Fruit fly (Drosophila melanogaster) whole organism, prepupa: ENCODE data around the gene GC1.
A peak's percentile ranks its signal among the peaks of the same experiment; 100 is the strongest.

ENCODE experiments used
- Blimp-1 ChIP-seq: fragments of 200-800 bp; sonication (Bioruptor generic); optimal IDR thresholded peaks from 3 replicates; lab custom pipeline; 2017; ENCODE audit warnings: missing biosample characterization, missing genetic modification characterization, mild to moderate bottlenecking, moderate library complexity, missing genetic modification reagents
- CG10669 ChIP-seq: fragments of 200-800 bp; sonication (Bioruptor generic); optimal IDR thresholded peaks from 3 replicates; lab custom pipeline; 2018; ENCODE audit warnings: missing biosample characterization, mild to moderate bottlenecking, missing genetic modification characterization, moderate library complexity
- CG11902 ChIP-seq: fragments of 200-800 bp; sonication (Bioruptor generic); optimal IDR thresholded peaks from 3 replicates; lab custom pipeline; 2016; ENCODE audit warnings: missing biosample characterization, missing genetic modification characterization
- CG1621 ChIP-seq: fragments of 200-800 bp; sonication (Bioruptor generic); optimal IDR thresholded peaks from 3 replicates; lab custom pipeline; 2018; ENCODE audit warnings: missing biosample characterization, mild to moderate bottlenecking, missing genetic modification characterization
- CG16779 ChIP-seq: fragments of 200-800 bp; sonication (Bioruptor generic); optimal IDR thresholded peaks from 3 replicates; lab custom pipeline; 2017; ENCODE audit warnings: missing biosample characterization, mild to moderate bottlenecking, missing genetic modification characterization
- CG3032 ChIP-seq: fragments of 200-800 bp; optimal IDR thresholded peaks from 2 replicates; lab custom pipeline; 2019; ENCODE audit warnings: missing biosample characterization, mild to moderate bottlenecking, missing genetic modification characterization, moderate library complexity
- CG31627 ChIP-seq: fragments of 200-800 bp; sonication (Bioruptor generic); optimal IDR thresholded peaks from 3 replicates; lab custom pipeline; 2016; ENCODE audit warnings: missing biosample characterization, missing genetic modification characterization
- CG3919 ChIP-seq: fragments of 200-800 bp; sonication (Bioruptor generic); optimal IDR thresholded peaks from 3 replicates; lab custom pipeline; 2016; ENCODE audit warnings: missing biosample characterization, missing genetic modification characterization
- CG4318 ChIP-seq: fragments of 200-800 bp; sonication (Bioruptor generic); optimal IDR thresholded peaks from 3 replicates; lab custom pipeline; 2017; ENCODE audit warnings: missing biosample characterization, mild to moderate bottlenecking, missing genetic modification characterization
- CG6163 ChIP-seq: fragments of 200-800 bp; sonication (Bioruptor generic); IDR thresholded peaks from 3 replicates; pipeline ENCODE4 v1.3.6; 2022; ENCODE audit warnings: missing biosample characterization, missing genetic modification characterization
- CG6792 ChIP-seq: fragments of 200-800 bp; sonication (Bioruptor generic); optimal IDR thresholded peaks from 3 replicates; lab custom pipeline; 2016; ENCODE audit warnings: missing biosample characterization, missing genetic modification characterization
- CG6808 ChIP-seq: fragments of 200-800 bp; sonication (Bioruptor generic); optimal IDR thresholded peaks from 3 replicates; lab custom pipeline; 2017; ENCODE audit warnings: missing biosample characterization, missing genetic modification characterization, mild to moderate bottlenecking, moderate library complexity, missing genetic modification reagents
- CG6854 ChIP-seq: fragments of 200-800 bp; sonication (Bioruptor generic); optimal IDR thresholded peaks from 2 replicates; lab custom pipeline; 2017; ENCODE audit warnings: missing biosample characterization, mild to moderate bottlenecking, missing genetic modification characterization
- CG7368 ChIP-seq: fragments of 200-800 bp; sonication (Bioruptor generic); optimal IDR thresholded peaks from 3 replicates; lab custom pipeline; 2016; ENCODE audit warnings: missing biosample characterization, missing genetic modification characterization
- CG8119 ChIP-seq: fragments of 200-800 bp; sonication (Bioruptor generic); IDR thresholded peaks from 3 replicates; pipeline ENCODE4 v1.3.6; 2022; ENCODE audit warnings: missing biosample characterization, missing genetic modification characterization
- CG8632 ChIP-seq: fragments of 200-800 bp; sonication (Bioruptor generic); optimal IDR thresholded peaks from 3 replicates; lab custom pipeline; 2016; ENCODE audit warnings: missing biosample characterization, missing genetic modification characterization
- Eip75B ChIP-seq: fragments of 200-800 bp; sonication (Bioruptor generic); optimal IDR thresholded peaks from 3 replicates; lab custom pipeline; 2016; ENCODE audit warnings: missing biosample characterization, missing genetic modification characterization
- Eip78C ChIP-seq: fragments of 200-800 bp; sonication (Bioruptor generic); peaks from one replicate; lab custom pipeline; 2016; ENCODE audit warnings: missing biosample characterization, missing genetic modification characterization
- Eip93F ChIP-seq: fragments of 200-800 bp; sonication (Bioruptor generic); optimal IDR thresholded peaks from 2 replicates; lab custom pipeline; 2016; ENCODE audit warnings: missing biosample characterization, mild to moderate bottlenecking, missing genetic modification characterization
- Ets21C ChIP-seq: fragments of 200-800 bp; sonication (Bioruptor generic); optimal IDR thresholded peaks from 3 replicates; lab custom pipeline; 2016; ENCODE audit warnings: missing biosample characterization, missing genetic modification characterization
- Ets96B ChIP-seq: fragments of 200-800 bp; optimal IDR thresholded peaks from 2 replicates; lab custom pipeline; 2019; ENCODE audit warnings: missing biosample characterization, mild to moderate bottlenecking, missing genetic modification characterization, moderate library complexity
- Gug ChIP-seq: fragments of 200-800 bp; sonication (Bioruptor generic); IDR thresholded peaks from 2 replicates; pipeline ENCODE4 v1.3.6; 2022; ENCODE audit warnings: missing biosample characterization, missing genetic modification characterization
- Hr4 ChIP-seq: fragments of 200-800 bp; sonication (Bioruptor generic); optimal IDR thresholded peaks from 3 replicates; lab custom pipeline; 2016; ENCODE audit warnings: missing biosample characterization, missing genetic modification characterization
- Smox ChIP-seq: fragments of 200-800 bp; sonication (Bioruptor generic); optimal IDR thresholded peaks from 3 replicates; lab custom pipeline; 2016; ENCODE audit warnings: missing biosample characterization, missing genetic modification characterization
- Sox102F ChIP-seq: fragments of 200-800 bp; sonication (Bioruptor generic); optimal IDR thresholded peaks from 2 replicates; lab custom pipeline; 2016; ENCODE audit warnings: missing biosample characterization, mild to moderate bottlenecking, missing genetic modification characterization
- Sox14 ChIP-seq: fragments of 200-800 bp; sonication (Bioruptor generic); optimal IDR thresholded peaks from 3 replicates; lab custom pipeline; 2016; ENCODE audit warnings: missing biosample characterization, missing genetic modification characterization
- Sox15 ChIP-seq: fragments of 200-800 bp; sonication (Bioruptor generic); optimal IDR thresholded peaks from 3 replicates; lab custom pipeline; 2016; ENCODE audit warnings: missing biosample characterization, missing genetic modification characterization
- achi ChIP-seq: fragments of 200-800 bp; sonication (Bioruptor generic); optimal IDR thresholded peaks from 3 replicates; lab custom pipeline; 2016; ENCODE audit warnings: missing biosample characterization, missing genetic modification characterization
- acj6 ChIP-seq: fragments of 200-800 bp; sonication (Bioruptor generic); optimal IDR thresholded peaks from 3 replicates; lab custom pipeline; 2016; ENCODE audit warnings: missing biosample characterization, missing genetic modification characterization
- cyc ChIP-seq: fragments of 200-800 bp; sonication (Bioruptor generic); optimal IDR thresholded peaks from 3 replicates; lab custom pipeline; 2016; ENCODE audit warnings: missing biosample characterization, missing genetic modification characterization
- eg ChIP-seq: fragments of 200-800 bp; sonication (Bioruptor generic); IDR thresholded peaks from 3 replicates; pipeline ENCODE4 v1.3.6; 2022; ENCODE audit warnings: missing biosample characterization, missing genetic modification characterization
- fd59A ChIP-seq: fragments of 200-800 bp; sonication (Bioruptor generic); optimal IDR thresholded peaks from 2 replicates; lab custom pipeline; 2017; ENCODE audit warnings: missing biosample characterization, mild to moderate bottlenecking, missing genetic modification characterization, missing genetic modification reagents
- fd85E ChIP-seq: fragments of 200-800 bp; sonication (Bioruptor generic); optimal IDR thresholded peaks from 3 replicates; lab custom pipeline; 2016; ENCODE audit warnings: missing biosample characterization, missing genetic modification characterization
- fkh ChIP-seq: fragments of 200-800 bp; sonication (Bioruptor generic); optimal IDR thresholded peaks from 3 replicates; lab custom pipeline; 2017; ENCODE audit warnings: missing biosample characterization, mild to moderate bottlenecking, missing genetic modification characterization, moderate library complexity
- salr ChIP-seq, 2 experiments: fragments of 200-800 bp; sonication (Bioruptor generic); optimal IDR thresholded peaks; 3 replicates each; lab custom pipeline; 2016 to 2018; ENCODE audit warnings: missing biosample characterization in 2 of 2, missing genetic modification characterization in 2 of 2, mild to moderate bottlenecking in 1 of 2
- ss ChIP-seq, 2 experiments: fragments of 200-800 bp; sonication (Bioruptor generic); optimal IDR thresholded peaks; 2 replicates in 1 of 2; 3 replicates in 1 of 2; lab custom pipeline; 2017 to 2018; ENCODE audit warnings: mild to moderate bottlenecking in 2 of 2, missing biosample characterization in 2 of 2, missing genetic modification characterization in 2 of 2, moderate library complexity in 1 of 2
- svp ChIP-seq: fragments of 200-800 bp; sonication (Bioruptor generic); peaks from one replicate; lab custom pipeline; 2016; ENCODE audit warnings: missing biosample characterization, missing genetic modification characterization
- topi ChIP-seq: fragments of 200-800 bp; sonication (Bioruptor generic); optimal IDR thresholded peaks from 3 replicates; lab custom pipeline; 2016; ENCODE audit warnings: missing biosample characterization, missing genetic modification characterization
- vri ChIP-seq: fragments of 200-800 bp; sonication (Bioruptor generic); optimal IDR thresholded peaks from 3 replicates; lab custom pipeline; 2016; ENCODE audit warnings: missing biosample characterization, mild to moderate bottlenecking, missing genetic modification characterization

The GC1 gene

DNA sequence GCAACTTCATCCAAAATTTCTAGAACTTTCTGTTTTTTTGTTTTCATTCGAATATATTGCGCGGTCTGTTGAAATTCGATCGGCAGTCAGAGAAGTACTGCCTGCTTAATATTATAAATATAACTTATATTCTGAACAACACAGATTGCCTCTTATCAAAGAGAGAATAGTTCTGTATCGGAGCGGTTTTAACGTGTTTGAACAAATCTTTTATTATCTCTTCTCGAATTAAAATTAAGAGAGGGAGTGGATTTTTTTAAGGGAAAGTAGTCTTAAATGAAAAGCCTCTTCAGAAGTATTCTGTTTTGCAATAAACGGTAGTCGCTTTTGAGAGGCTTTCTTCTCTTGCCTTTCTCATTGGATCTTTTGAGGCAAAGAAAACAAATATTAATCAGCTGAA lies 15.0 kb downstream of the GC1 start:
- peak; percentile 53 for TF ChIP-seq Eip93F (GFP tag; lab: Kevin White, UChicago)
- no peak for TF ChIP-seq topi (GFP tag; lab: Kevin White, UChicago)

DNA sequence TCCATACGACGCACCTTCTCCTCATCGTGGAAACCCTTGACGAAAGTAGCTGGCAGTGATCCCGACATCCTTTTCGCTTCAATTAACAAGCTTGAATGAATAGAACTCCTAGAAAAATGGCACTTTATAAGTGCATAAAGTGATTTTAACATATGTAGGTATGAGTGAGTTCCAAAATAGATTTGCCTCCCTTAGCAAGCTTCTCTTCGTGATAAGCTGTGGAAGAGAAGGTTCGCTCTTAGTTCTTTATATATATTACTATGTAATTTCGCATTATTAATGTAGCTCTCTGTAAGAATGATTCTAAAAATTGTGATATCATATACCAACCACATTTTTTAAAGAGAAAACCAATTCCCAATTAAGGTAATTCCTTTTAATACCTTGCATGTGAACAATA lies 16.9 kb downstream of the GC1 start, which contains the start of gene CG3397:
Gene CG3397, minus strand, starts transcription at position 101 of the 400 bp plus-strand sequence.
- TF ChIP-seq Smox (GFP tag; lab: Kevin White, UChicago) (no peak), CG16779 (no peak), Gug (GFP tag; lab: Robert Waterston, UW) (no peak), CG6163 (GFP tag; lab: Robert Waterston, UW) (no peak), svp (GFP tag; lab: Kevin White, UChicago) (no peak), fd85E (GFP tag; lab: Kevin White, UChicago) (no peak), CG1621 (tag; lab: Kevin White, UChicago) (no peak), CG8632 (GFP tag; lab: Kevin White, UChicago) (no peak), fd59A (GFP tag; lab: Kevin White, UChicago) (no peak), eg (GFP tag; lab: Robert Waterston, UW) (no peak), CG10669 (GFP tag; lab: Kevin White, UChicago) (no peak), Sox14 (GFP tag; lab: Kevin White, UChicago) (no peak), CG11902 (GFP tag; lab: Kevin White, UChicago) (no peak), CG3032 (tag; lab: Kevin White, UChicago) (no peak)

DNA sequence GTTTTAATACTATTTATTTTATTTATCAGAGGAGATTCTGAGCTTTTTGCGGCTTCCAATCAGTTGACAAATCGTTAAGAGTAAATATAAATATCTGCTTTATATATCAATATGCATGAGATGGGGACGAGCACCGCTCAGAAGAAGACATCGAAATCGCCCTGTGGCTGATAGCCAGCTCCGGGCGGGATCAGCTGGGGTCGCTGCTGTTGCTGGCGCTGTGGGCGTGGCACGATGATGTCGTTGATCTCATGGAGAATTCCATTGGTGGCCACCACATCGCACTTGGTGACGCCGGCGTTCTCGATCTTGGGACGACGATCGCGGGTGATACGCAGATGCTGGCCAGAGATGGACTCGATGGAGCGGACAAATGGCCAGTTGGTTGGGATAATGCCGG lies 17.4 kb downstream of the GC1 start:
- TF ChIP-seq CG10669 (GFP tag; lab: Kevin White, UChicago) (no peak), ss (GFP tag; optimal IDR thresholded peaks at IDR 0.05; lab: Kevin White, UChicago) (peak in 1 of 2 experiments; percentile 22), Eip78C (GFP tag; lab: Kevin White, UChicago) (peak; percentile 75), CG6808 (no peak), CG16779 (no peak), svp (GFP tag; lab: Kevin White, UChicago) (peak; percentile 99)

DNA sequence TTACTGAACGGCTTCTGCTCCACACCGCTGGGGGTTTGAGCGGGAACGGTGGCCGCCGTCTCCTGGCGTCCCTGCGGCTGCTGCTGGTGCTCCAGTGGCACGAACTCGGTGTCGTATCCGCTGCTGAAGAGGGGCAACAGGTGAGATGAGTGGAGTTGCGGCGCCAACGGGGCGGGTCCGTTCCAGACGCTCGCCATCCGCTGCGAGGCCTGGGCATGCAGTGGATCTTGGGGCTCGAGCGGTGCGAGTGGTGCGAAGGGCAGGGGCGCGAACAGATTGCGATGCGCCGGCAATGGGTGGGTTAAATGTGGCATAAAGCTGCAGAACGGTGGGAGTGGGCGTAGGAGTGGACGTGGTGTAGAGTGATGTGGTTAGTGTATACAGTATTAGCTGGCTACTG lies 21.7 kb downstream of the GC1 start:
- TF ChIP-seq Eip75B (GFP tag; lab: Kevin White, UChicago) (no peak), CG6163 (GFP tag; lab: Robert Waterston, UW) (0 out of 3 replicates have a peak, but pooled peaks have one; percentile 24)
- TF ChIP-seq, all 60 proteins: peak for 1

DNA sequence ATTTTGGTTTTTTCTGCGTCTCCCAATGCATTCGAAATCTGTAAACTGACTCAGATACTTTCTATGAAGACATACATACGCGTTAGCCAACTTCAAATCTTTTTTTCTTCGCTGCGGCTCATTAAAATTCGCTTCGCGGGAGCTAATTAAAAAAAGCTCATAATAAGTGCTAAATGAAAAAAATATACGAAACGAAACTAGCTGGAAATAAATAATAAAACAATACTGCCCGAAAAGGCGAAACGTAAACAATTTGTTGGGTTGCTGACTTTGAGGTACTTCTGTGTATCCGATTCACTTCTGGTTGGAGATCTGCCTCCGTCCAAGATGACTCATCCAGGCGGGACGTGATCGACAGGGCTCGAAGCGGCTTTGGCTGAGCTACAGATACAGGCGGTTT lies 22.5 kb downstream of the GC1 start:
- no peak for TF ChIP-seq vri (GFP tag; lab: Kevin White, UChicago)
- TF ChIP-seq CG3919 = no peak
- TF ChIP-seq CG7368 (GFP tag; lab: Kevin White, UChicago) = no peak
- no peak for TF ChIP-seq Eip93F (GFP tag; lab: Kevin White, UChicago)
- no peak for TF ChIP-seq CG16779
- no peak for TF ChIP-seq CG6792 (GFP tag; lab: Kevin White, UChicago)
- TF ChIP-seq, all 60 proteins: peak for 0

DNA sequence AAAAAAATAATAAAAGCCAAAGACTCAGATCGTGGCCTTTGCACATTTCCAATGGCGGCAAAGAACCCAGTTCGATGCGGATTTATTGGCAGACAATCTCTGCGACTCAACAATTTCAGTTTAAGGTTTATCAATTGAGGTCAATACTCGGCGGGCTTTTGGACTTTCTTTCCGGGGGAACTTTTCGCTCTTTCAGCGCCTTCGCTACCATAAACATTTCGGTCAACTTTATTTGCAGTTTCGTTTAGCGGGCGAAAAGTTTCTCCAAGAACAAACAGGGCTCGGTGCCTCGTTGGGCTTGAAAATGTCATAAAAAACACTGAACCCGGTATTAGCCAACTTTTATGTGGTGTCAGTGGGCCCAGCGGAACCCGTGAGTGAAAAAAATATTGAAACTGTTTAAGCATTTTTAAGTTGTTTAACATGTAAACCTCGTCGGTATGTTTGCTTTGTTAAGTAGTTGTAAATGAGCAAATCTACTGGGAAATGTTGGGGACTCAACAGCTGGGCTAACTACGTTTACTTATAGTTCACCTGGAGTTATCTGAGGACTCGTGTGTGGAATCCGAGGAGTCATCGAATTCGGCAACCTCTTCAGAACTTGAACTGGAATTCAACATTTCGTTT lies 24.1 kb downstream of the GC1 start:
- TF ChIP-seq achi (GFP tag; lab: Kevin White, UChicago) (no peak), CG1621 (tag; lab: Kevin White, UChicago) (no peak), fkh (peak; percentile 60), Hr4 (GFP tag; lab: Kevin White, UChicago) (no peak), CG8119 (GFP tag; lab: Robert Waterston, UW) (no peak), Smox (GFP tag; lab: Kevin White, UChicago) (no peak), Ets96B (tag; lab: Kevin White, UChicago) (no peak), Sox15 (GFP tag; lab: Kevin White, UChicago) (no peak), CG6854 (GFP tag; lab: Kevin White, UChicago) (peak; percentile 80), cyc (GFP tag; lab: Kevin White, UChicago) (no peak), Gug (GFP tag; lab: Robert Waterston, UW) (no peak), CG31627 (GFP tag; lab: Kevin White, UChicago) (no peak), Blimp-1 (peak; percentile 10), salr (GFP tag; optimal IDR thresholded peaks at IDR 0.05; lab: Kevin White, UChicago) (no peak), CG3919 (no peak), CG3032 (tag; lab: Kevin White, UChicago) (no peak), ss (GFP tag; optimal IDR thresholded peaks at IDR 0.05; lab: Kevin White, UChicago) (no peak), topi (GFP tag; lab: Kevin White, UChicago) (no peak), Ets21C (GFP tag; lab: Kevin White, UChicago) (no peak), CG4318 (GFP tag; lab: Kevin White, UChicago) (no peak), CG6163 (GFP tag; lab: Robert Waterston, UW) (no peak), CG10669 (GFP tag; lab: Kevin White, UChicago) (no peak), eg (GFP tag; lab: Robert Waterston, UW) (no peak), acj6 (GFP tag; lab: Kevin White, UChicago) (no peak), Sox102F (GFP tag; lab: Kevin White, UChicago) (peak; percentile 23)
